Worm (Caenorhabditis elegans) whole organism, midembryonic: Measurements from ENCODE around the gene sex-1.

Experiments
- cog-1 ChIP-seq: sonication (generic microtip); optimal IDR thresholded peaks from 2 replicates; lab custom pipeline; 2016; ENCODE audit warnings: missing genetic modification characterization, missing compliant biosample characterization
- flt-1 ChIP-seq: fragments of 200-800 bp; sonication (Bioruptor generic); IDR thresholded peaks from 2 replicates; pipeline ENCODE4 v1.3.6; 2022; ENCODE audit warnings: missing genetic modification characterization, missing compliant biosample characterization
- med-1 ChIP-seq: sonication (generic microtip); optimal IDR thresholded peaks from 2 replicates; lab custom pipeline; 2017; ENCODE audit warnings: missing genetic modification characterization, mild to moderate bottlenecking, missing compliant biosample characterization, antibody characterized with exemption, missing genetic modification reagents; ENCODE audit not compliant: insufficient read depth
- ref-1 ChIP-seq: fragments of 200-800 bp; sonication (Bioruptor generic); conservative IDR thresholded peaks from 2 replicates; pipeline ENCODE4 v1.3.6; 2022; ENCODE audit warnings: missing genetic modification reagents, missing genetic modification characterization, missing compliant biosample characterization
- ztf-23 ChIP-seq: fragments of 200-800 bp; sonication (Bioruptor generic); IDR thresholded peaks from 2 replicates; pipeline ENCODE4 v1.3.6; 2022; ENCODE audit warnings: missing genetic modification reagents, missing genetic modification characterization, missing compliant biosample characterization

DNA sequence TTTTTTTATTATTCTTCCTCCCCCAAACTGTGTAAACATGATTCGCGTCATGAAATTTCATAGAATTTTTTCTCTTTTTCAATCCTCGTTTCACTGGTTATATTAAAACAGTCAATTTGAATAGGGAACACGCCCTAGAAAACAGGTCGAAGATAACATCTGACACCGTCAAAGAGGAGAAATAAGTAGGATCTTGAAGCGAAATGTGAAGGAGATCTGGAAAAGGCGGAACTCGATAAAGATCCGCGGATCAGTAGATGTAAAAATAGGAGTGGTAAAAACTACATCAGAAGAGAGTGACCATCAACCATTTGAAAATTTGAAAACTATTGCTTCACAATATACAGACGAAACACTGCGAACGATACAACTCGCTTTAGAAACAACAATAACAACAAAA is 22.0 kb upstream of the sex-1 start:
- TF ChIP-seq flt-1 (GFP tag; lab: Robert Waterston, UW) (no peak), ref-1 (GFP tag; lab: Robert Waterston, UW) (no peak), cog-1 (tag; lab: Kevin White, UChicago) (no peak), med-1 (GFP tag; lab: Kevin White, UChicago) (no peak), ztf-23 (no peak)
